Fruit fly (Drosophila melanogaster): Measurements from ENCODE around the gene Mnat9.
A peak's percentile ranks its signal among the peaks of the same experiment; 100 is the strongest.

- TF ChIP-seq brk (GFP tag; optimal IDR thresholded peaks at IDR 0.05): peak; percentile 79
- no peak for TF ChIP-seq usp (GFP tag; optimal IDR thresholded peaks at IDR 0.05)
- no peak for TF ChIP-seq lola (GFP tag; optimal IDR thresholded peaks at IDR 0.05)
- TF ChIP-seq tai (GFP tag; optimal IDR thresholded peaks at IDR 0.05): no peak
- TF ChIP-seq Vsx2 (GFP tag; optimal IDR thresholded peaks at IDR 0.05; ENCODE audit: partially characterized antibody): no peak
- TF ChIP-seq br (GFP tag; optimal IDR thresholded peaks at IDR 0.05): peak; percentile 90
- TF ChIP-seq foxo (GFP tag; optimal IDR thresholded peaks at IDR 0.05): peak; percentile 78 to 90
These were observed 23.6 kb downstream of the Mnat9 start, which contains the start of gene CG1774 for dm6 chr3R:31592256-31592879.
